Worm (Caenorhabditis elegans): ENCODE measurements around the gene nspc-17.

ce11 chrX:14563818-14564217 is 38.8 kb upstream of the nspc-17 start:
- TF ChIP-seq unc-62 (GFP tag; optimal IDR thresholded peaks at IDR 0.05), result no peak
- TF ChIP-seq lsy-12 (tag; optimal IDR thresholded peaks at IDR 0.05), result no peak
- TF ChIP-seq nhr-11 (tag; optimal IDR thresholded peaks at IDR 0.05), result no peak
- peak; percentile 8 for TF ChIP-seq pha-4 (tag; optimal IDR thresholded peaks at IDR 0.05)
- no peak for TF ChIP-seq mdl-1 (tag; optimal IDR thresholded peaks at IDR 0.05)
- TF ChIP-seq nhr-67 (tag; optimal IDR thresholded peaks at IDR 0.05), result no peak

Data from whole organism, L3 larva.